Worm (Caenorhabditis elegans) whole organism, early embryonic: ENCODE results near the gene efk-1.

Experiments
- F13C5.2 ChIP-seq: sonication (generic microtip); optimal IDR thresholded peaks from 2 replicates; lab custom pipeline; 2017; ENCODE audit warnings: mild to moderate bottlenecking, missing genetic modification characterization, inconsistent platforms, missing compliant biosample characterization
- ama-1 ChIP-seq: fragments of 150-350 bp; optimal IDR thresholded peaks from 2 replicates; lab custom pipeline; 2014
- pes-1 ChIP-seq: fragments of 200-800 bp; sonication (Bioruptor generic); IDR thresholded peaks from 2 replicates; pipeline ENCODE4 v1.3.6; 2022; ENCODE audit warnings: missing genetic modification reagents, missing genetic modification characterization, missing compliant biosample characterization
- scrt-1 ChIP-seq: fragments of 200-800 bp; sonication (Bioruptor generic); IDR thresholded peaks from 2 replicates; pipeline ENCODE4 v1.3.6; 2022; ENCODE audit warnings: missing genetic modification characterization, missing compliant biosample characterization
- tbx-37 ChIP-seq: fragments of 200-800 bp; sonication (Bioruptor generic); conservative IDR thresholded peaks from 2 replicates; pipeline ENCODE4 v1.3.6; 2022; ENCODE audit warnings: missing genetic modification reagents, missing genetic modification characterization, missing compliant biosample characterization

ce11 chrIII:6170038-6170437, 1.7 kb upstream of the efk-1 start:
- TF ChIP-seq tbx-37: no peak
- no peak for TF ChIP-seq scrt-1 (GFP tag; lab: Robert Waterston, UW)
- TF ChIP-seq F13C5.2 (tag; lab: Kevin White, UChicago): peak; percentile 12
- no peak for TF ChIP-seq ama-1 (lab: Kevin White, UChicago)
- TF ChIP-seq pes-1: no peak
